Worm (Caenorhabditis elegans) whole organism, L4 larva: ENCODE measurements around the gene fem-1.

Experiments
- F26F4.8 ChIP-seq: fragments of 200-800 bp; sonication (Bioruptor generic); conservative IDR thresholded peaks from 2 replicates; pipeline ENCODE4 v1.3.6; 2022; ENCODE audit warnings: missing genetic modification characterization, missing compliant biosample characterization
- F44E2.7 ChIP-seq: fragments of 200-800 bp; sonication (Bioruptor generic); IDR thresholded peaks from 2 replicates; pipeline ENCODE4 v2.1.2; 2022; ENCODE audit warnings: missing genetic modification characterization, missing compliant biosample characterization
- T26A8.4 ChIP-seq: fragments of 200-800 bp; sonication (Bioruptor generic); IDR thresholded peaks from 2 replicates; pipeline ENCODE4 v1.3.6; 2022; ENCODE audit warnings: missing genetic modification characterization, missing compliant biosample characterization
- Y75B8A.6 ChIP-seq: fragments of 200-800 bp; sonication (Bioruptor generic); IDR thresholded peaks from 2 replicates; pipeline ENCODE4 v1.3.6; 2022; ENCODE audit warnings: missing genetic modification reagents, missing genetic modification characterization, missing compliant biosample characterization
- aha-1 ChIP-seq: fragments of 150-350 bp; peaks from one replicate; lab custom pipeline; 2014; ENCODE audit warnings: missing biosample characterization, missing genetic modification characterization
- aly-2 ChIP-seq: sonication (generic microtip); optimal IDR thresholded peaks from 2 replicates; lab custom pipeline; 2018; ENCODE audit warnings: missing biosample characterization, missing genetic modification characterization
- ceh-20 ChIP-seq: fragments of 200-800 bp; sonication (Bioruptor generic); IDR thresholded peaks from 2 replicates; pipeline ENCODE4 v1.3.6; 2022; ENCODE audit warnings: missing genetic modification reagents, missing genetic modification characterization, missing compliant biosample characterization
- ces-1 ChIP-seq: fragments of 150-350 bp; sonication (generic microtip); optimal IDR thresholded peaks from 4 replicates; lab custom pipeline; 2014; ENCODE audit warnings: missing biosample characterization, missing genetic modification reagents, missing genetic modification characterization
- daf-12 ChIP-seq: fragments of 150-350 bp; optimal IDR thresholded peaks from 2 replicates; lab custom pipeline; 2014; ENCODE audit warnings: missing biosample characterization, missing genetic modification reagents, missing genetic modification characterization
- daf-16 ChIP-seq, 3 experiments: sonication (generic microtip); optimal IDR thresholded peaks; 2 replicates each; lab custom pipeline; 2016 to 2017; ENCODE audit warnings: missing genetic modification characterization in 3 of 3, missing genetic modification reagents in 3 of 3, mild to moderate bottlenecking in 2 of 3, missing compliant biosample characterization in 2 of 3, missing biosample characterization in 1 of 3, moderate library complexity in 1 of 3
- daf-19 ChIP-seq: fragments of 200-800 bp; sonication (Bioruptor generic); conservative IDR thresholded peaks from 2 replicates; pipeline ENCODE4 v1.3.6; 2022; ENCODE audit warnings: missing genetic modification characterization, missing compliant biosample characterization
- dmd-6 ChIP-seq: fragments of 200-800 bp; sonication (Bioruptor generic); IDR thresholded peaks from 2 replicates; pipeline ENCODE4 v1.3.6; 2022; ENCODE audit warnings: missing genetic modification reagents, missing genetic modification characterization, missing compliant biosample characterization
- fos-1 ChIP-seq: fragments of 150-350 bp; optimal IDR thresholded peaks from 2 replicates; lab custom pipeline; 2014; ENCODE audit warnings: missing biosample characterization, missing genetic modification characterization
- hmg-1.1 ChIP-seq: fragments of 200-800 bp; sonication (Bioruptor generic); IDR thresholded peaks from 2 replicates; pipeline ENCODE4 v1.3.6; 2022; ENCODE audit warnings: missing genetic modification reagents, missing genetic modification characterization, missing compliant biosample characterization
- lin-13 ChIP-seq: fragments of 150-350 bp; optimal IDR thresholded peaks from 2 replicates; lab custom pipeline; 2014; ENCODE audit warnings: missing biosample characterization, missing genetic modification reagents, missing genetic modification characterization
- lin-29 ChIP-seq: fragments of 200-800 bp; sonication (Bioruptor generic); IDR thresholded peaks from 2 replicates; pipeline ENCODE4 v1.3.6; 2022; ENCODE audit warnings: missing genetic modification reagents, missing genetic modification characterization, missing compliant biosample characterization
- madf-5 ChIP-seq, 2 experiments: fragments of 200-800 bp; sonication (Bioruptor generic); IDR thresholded peaks; 2 replicates each; pipeline ENCODE4 v1.3.6; 2022; ENCODE audit warnings: missing compliant biosample characterization in 2 of 2, missing genetic modification characterization in 2 of 2
- madf-9 ChIP-seq: fragments of 200-800 bp; sonication (Bioruptor generic); conservative IDR thresholded peaks from 2 replicates; pipeline ENCODE4 v1.3.6; 2022; ENCODE audit warnings: missing genetic modification reagents, missing genetic modification characterization, missing compliant biosample characterization
- mxl-2 ChIP-seq: fragments of 200-800 bp; sonication (Bioruptor generic); conservative IDR thresholded peaks from 2 replicates; pipeline ENCODE4 v1.3.6; 2022; ENCODE audit warnings: missing genetic modification reagents, missing genetic modification characterization, missing compliant biosample characterization
- mxl-3 ChIP-seq: fragments of 200-800 bp; sonication (Bioruptor generic); optimal IDR thresholded peaks from 2 replicates; lab custom pipeline; 2018; ENCODE audit warnings: mild to moderate bottlenecking, missing genetic modification characterization, missing compliant biosample characterization
- nhr-102 ChIP-seq: sonication (generic microtip); optimal IDR thresholded peaks from 2 replicates; lab custom pipeline; 2016; ENCODE audit warnings: mild to moderate bottlenecking, missing genetic modification characterization, moderate library complexity, missing compliant biosample characterization
- nhr-11 ChIP-seq: fragments of 150-350 bp; optimal IDR thresholded peaks from 2 replicates; lab custom pipeline; 2014; ENCODE audit warnings: missing biosample characterization, missing genetic modification characterization
- nhr-28 ChIP-seq: fragments of 150-350 bp; optimal IDR thresholded peaks from 2 replicates; lab custom pipeline; 2014; ENCODE audit warnings: missing biosample characterization, missing genetic modification characterization
- nhr-41 ChIP-seq: fragments of 200-800 bp; sonication (Bioruptor generic); IDR thresholded peaks from 2 replicates; pipeline ENCODE4 v1.3.6; 2022; ENCODE audit warnings: missing genetic modification reagents, missing genetic modification characterization, missing compliant biosample characterization
- nhr-42 ChIP-seq: fragments of 200-800 bp; sonication (Bioruptor generic); IDR thresholded peaks from 2 replicates; pipeline ENCODE4 v1.3.6; 2022; ENCODE audit warnings: missing genetic modification characterization, missing compliant biosample characterization
- nhr-6 ChIP-seq: fragments of 150-350 bp; optimal IDR thresholded peaks from 2 replicates; lab custom pipeline; 2014; ENCODE audit warnings: missing biosample characterization, missing genetic modification characterization
- pha-4 ChIP-seq, 2 experiments: fragments of 150-350 bp in 1 of 2; fragments of 200-800 bp in 1 of 2; sonication (Bioruptor generic) in 1 of 2; IDR thresholded peaks in 1 of 2; optimal IDR thresholded peaks in 1 of 2; 2 replicates each; pipeline versions ENCODE4 v1.3.6 to Lab custom; 2014 to 2022; ENCODE audit warnings: missing genetic modification characterization in 2 of 2, missing genetic modification reagents in 2 of 2, missing biosample characterization in 1 of 2, missing compliant biosample characterization in 1 of 2
- php-3 ChIP-seq: fragments of 200-800 bp; sonication (Bioruptor generic); IDR thresholded peaks from 2 replicates; pipeline ENCODE4 v1.3.6; 2022; ENCODE audit warnings: missing genetic modification reagents, missing genetic modification characterization, missing compliant biosample characterization
- skn-1 ChIP-seq: fragments of 150-350 bp; optimal IDR thresholded peaks from 2 replicates; lab custom pipeline; 2014; ENCODE audit warnings: missing biosample characterization, missing genetic modification characterization
- snpc-4 ChIP-seq: fragments of 150-350 bp; optimal IDR thresholded peaks from 2 replicates; lab custom pipeline; 2014; ENCODE audit warnings: missing biosample characterization, missing genetic modification characterization
- unc-62 ChIP-seq, 3 experiments: fragments of 150-350 bp in 1 of 3; sonication (generic microtip); optimal IDR thresholded peaks in 2 of 3; peaks in 1 of 3; 1 replicate in 1 of 3; 2 replicates in 2 of 3; lab custom pipeline; 2014 to 2017; ENCODE audit warnings: missing biosample characterization in 3 of 3, missing genetic modification characterization in 3 of 3, missing genetic modification reagents in 3 of 3, missing genotype in 1 of 3
- ztf-11 ChIP-seq: fragments of 150-350 bp; optimal IDR thresholded peaks from 2 replicates; lab custom pipeline; 2014; ENCODE audit warnings: missing biosample characterization, missing genetic modification characterization

Gene fem-1

ce11 chrIV:5507754-5508153 is 30.0 kb downstream of the fem-1 start (continued):
- TF ChIP-seq nhr-42, result no peak

ce11 chrIV:5506642-5507041 is 31.1 kb downstream of the fem-1 start:
- TF ChIP-seq T26A8.4 (GFP tag; lab: Robert Waterston, UW) (no peak), lin-13 (no peak), madf-5 (GFP tag; IDR thresholded peaks at IDR 0.05; lab: Robert Waterston, UW) (no peak), mxl-2 (GFP tag; lab: Robert Waterston, UW) (no peak), hmg-1.1 (GFP tag; lab: Robert Waterston, UW) (no peak), daf-19 (GFP tag; lab: Robert Waterston, UW) (no peak), nhr-28 (tag; lab: Kevin White, UChicago) (no peak), nhr-6 (tag; lab: Kevin White, UChicago) (no peak)

ce11 chrIV:5502610-5503009 is 35.2 kb downstream of the fem-1 start:
- TF ChIP-seq mxl-3 (GFP tag; lab: Kevin White, UChicago), result no peak
- TF ChIP-seq unc-62 (GFP tag; optimal IDR thresholded peaks at IDR 0.05 in 1 of 2; lab: Kevin White, UChicago), result peak in 1 of 2 experiments; percentile 98
- TF ChIP-seq unc-62 (tag; optimal IDR thresholded peaks at IDR 0.05; lab: Kevin White, UChicago), result no peak

ce11 chrIV:5501414-5501813 is 36.3 kb downstream of the fem-1 start:
- TF ChIP-seq php-3 (GFP tag; lab: Robert Waterston, UW) (no peak), dmd-6 (GFP tag; lab: Robert Waterston, UW) (no peak), mxl-2 (GFP tag; lab: Robert Waterston, UW) (no peak), lin-29 (GFP tag; lab: Robert Waterston, UW) (no peak), ztf-11 (tag; lab: Kevin White, UChicago) (no peak), nhr-6 (tag; lab: Kevin White, UChicago) (no peak), skn-1 (tag; lab: Kevin White, UChicago) (no peak), ces-1 (no peak), aha-1 (tag; lab: Kevin White, UChicago) (no peak), nhr-11 (no peak), daf-16 (GFP tag; optimal IDR thresholded peaks at IDR 0.05; lab: Kevin White, UChicago) (no peak), daf-16 (tag; optimal IDR thresholded peaks at IDR 0.05; lab: Kevin White, UChicago) (no peak), F44E2.7 (no peak), T26A8.4 (GFP tag; lab: Robert Waterston, UW) (no peak)

ce11 chrIV:5494099-5494498 is 43.7 kb downstream of the fem-1 start:
- TF ChIP-seq unc-62 (GFP tag; optimal IDR thresholded peaks at IDR 0.05 in 1 of 2; lab: Kevin White, UChicago) (peak in 1 of 2 experiments; percentile 77), unc-62 (tag; optimal IDR thresholded peaks at IDR 0.05; lab: Kevin White, UChicago) (no peak), aly-2 (tag; lab: Kevin White, UChicago) (no peak), fos-1 (tag; lab: Kevin White, UChicago) (no peak)

- no peak for TF ChIP-seq T26A8.4 (GFP tag; lab: Robert Waterston, UW)
- TF ChIP-seq Y75B8A.6 (GFP tag; lab: Robert Waterston, UW), result no peak
- TF ChIP-seq nhr-102 (tag; lab: Kevin White, UChicago), result no peak
- TF ChIP-seq pha-4 (GFP tag; IDR thresholded peaks at IDR 0.05; lab: Robert Waterston, UW), result no peak
- TF ChIP-seq pha-4 (tag; optimal IDR thresholded peaks at IDR 0.05; lab: Kevin White, UChicago), result no peak
- TF ChIP-seq snpc-4 (tag; lab: Kevin White, UChicago), result no peak
- no peak for TF ChIP-seq ceh-20 (GFP tag; lab: Robert Waterston, UW)
- no peak for TF ChIP-seq F26F4.8 (GFP tag; lab: Robert Waterston, UW)
- no peak for TF ChIP-seq madf-9 (GFP tag; lab: Robert Waterston, UW)
- no peak for TF ChIP-seq nhr-41
- no peak for TF ChIP-seq daf-12 (tag; lab: Kevin White, UChicago)
- TF ChIP-seq, all 104 proteins: peak for 0
These were observed 44.1 kb downstream of the fem-1 start, which contains the start of gene B0273.1 for ce11 chrIV:5493692-5494091. Gene B0273.1 (plus strand): TSS chrIV:5493992.
